Worm (Caenorhabditis elegans) whole organism, L4 larva: ENCODE results near the gene copb-2.
A peak's percentile ranks its signal among the peaks of the same experiment; 100 is the strongest.

Experiments used
- F10B5.3 ChIP-seq: sonication (generic microtip); optimal IDR thresholded peaks from 2 replicates; lab custom pipeline; 2016; ENCODE audit warnings: mild to moderate bottlenecking, missing genetic modification characterization, missing compliant biosample characterization
- F26F4.8 ChIP-seq: fragments of 200-800 bp; sonication (Bioruptor generic); conservative IDR thresholded peaks from 2 replicates; pipeline ENCODE4 v1.3.6; 2022; ENCODE audit warnings: missing genetic modification characterization, missing compliant biosample characterization
- R02D3.7 ChIP-seq: fragments of 150-350 bp; sonication (generic microtip); optimal IDR thresholded peaks from 3 replicates; lab custom pipeline; 2014; ENCODE audit warnings: missing biosample characterization, missing genetic modification characterization
- T20F7.1 ChIP-seq: fragments of 200-800 bp; sonication (Bioruptor generic); optimal IDR thresholded peaks from 2 replicates; lab custom pipeline; 2018; ENCODE audit warnings: mild to moderate bottlenecking, missing genetic modification characterization, missing compliant biosample characterization
- Y5F2A.4 ChIP-seq: fragments of 200-800 bp; sonication (Bioruptor generic); optimal IDR thresholded peaks from 2 replicates; lab custom pipeline; 2018; ENCODE audit warnings: mild to moderate bottlenecking, missing genetic modification characterization, missing compliant biosample characterization
- Y75B8A.6 ChIP-seq: fragments of 200-800 bp; sonication (Bioruptor generic); IDR thresholded peaks from 2 replicates; pipeline ENCODE4 v1.3.6; 2022; ENCODE audit warnings: missing genetic modification reagents, missing genetic modification characterization, missing compliant biosample characterization
- ZK337.2 ChIP-seq: fragments of 200-800 bp; sonication (Bioruptor generic); IDR thresholded peaks from 2 replicates; pipeline ENCODE4 v1.3.6; 2022; ENCODE audit warnings: missing genetic modification reagents, missing genetic modification characterization, missing compliant biosample characterization
- ZK546.5 ChIP-seq, 2 experiments: sonication (generic microtip); optimal IDR thresholded peaks; 2 replicates each; lab custom pipeline; 2017; ENCODE audit warnings: missing biosample characterization in 2 of 2, missing genetic modification characterization in 2 of 2
- aha-1 ChIP-seq: fragments of 150-350 bp; peaks from one replicate; lab custom pipeline; 2014; ENCODE audit warnings: missing biosample characterization, missing genetic modification characterization
- arid-1 ChIP-seq: fragments of 200-800 bp; sonication (Bioruptor generic); conservative IDR thresholded peaks from 2 replicates; pipeline ENCODE4 v1.3.6; 2022; ENCODE audit warnings: missing genetic modification reagents, missing genetic modification characterization, missing compliant biosample characterization
- attf-4 ChIP-seq: sonication (generic microtip); optimal IDR thresholded peaks from 3 replicates; lab custom pipeline; 2017; ENCODE audit warnings: missing biosample characterization, missing genetic modification characterization
- ceh-32 ChIP-seq: sonication (generic microtip); optimal IDR thresholded peaks from 2 replicates; lab custom pipeline; 2016; ENCODE audit warnings: mild to moderate bottlenecking, missing genetic modification characterization, missing compliant biosample characterization; ENCODE audit not compliant: poor library complexity
- ceh-44 ChIP-seq: fragments of 200-800 bp; sonication (Bioruptor generic); IDR thresholded peaks from 2 replicates; pipeline ENCODE4 v1.3.6; 2022; ENCODE audit warnings: missing genetic modification reagents, missing genetic modification characterization, missing compliant biosample characterization
- daf-12 ChIP-seq: fragments of 150-350 bp; optimal IDR thresholded peaks from 2 replicates; lab custom pipeline; 2014; ENCODE audit warnings: missing biosample characterization, missing genetic modification reagents, missing genetic modification characterization
- daf-16 ChIP-seq, 3 experiments: sonication (generic microtip); optimal IDR thresholded peaks; 2 replicates each; lab custom pipeline; 2016 to 2017; ENCODE audit warnings: missing genetic modification characterization in 3 of 3, missing genetic modification reagents in 3 of 3, mild to moderate bottlenecking in 2 of 3, missing compliant biosample characterization in 2 of 3, missing biosample characterization in 1 of 3, moderate library complexity in 1 of 3
- daf-19 ChIP-seq: fragments of 200-800 bp; sonication (Bioruptor generic); conservative IDR thresholded peaks from 2 replicates; pipeline ENCODE4 v1.3.6; 2022; ENCODE audit warnings: missing genetic modification characterization, missing compliant biosample characterization
- dpl-1 ChIP-seq: fragments of 150-350 bp; optimal IDR thresholded peaks from 2 replicates; lab custom pipeline; 2014; ENCODE audit warnings: missing biosample characterization, missing genetic modification reagents, missing genetic modification characterization
- duxl-1 ChIP-seq: sonication (generic microtip); optimal IDR thresholded peaks from 2 replicates; lab custom pipeline; 2016; ENCODE audit warnings: mild to moderate bottlenecking, missing genetic modification characterization, moderate library complexity, missing compliant biosample characterization; ENCODE audit not compliant: poor library complexity
- egl-27 ChIP-seq: sonication (generic microtip); optimal IDR thresholded peaks from 3 replicates; lab custom pipeline; 2017; ENCODE audit warnings: missing biosample characterization, missing genetic modification reagents, missing genetic modification characterization
- egl-43 ChIP-seq: fragments of 200-800 bp; sonication (Bioruptor generic); IDR thresholded peaks from 2 replicates; pipeline ENCODE4 v1.3.6; 2022; ENCODE audit warnings: missing genetic modification reagents, missing genetic modification characterization, missing compliant biosample characterization
- fkh-10 ChIP-seq: fragments of 150-350 bp; optimal IDR thresholded peaks from 2 replicates; lab custom pipeline; 2014; ENCODE audit warnings: missing biosample characterization, missing genetic modification reagents, missing genetic modification characterization
- gei-8 ChIP-seq: fragments of 200-800 bp; sonication (Bioruptor generic); optimal IDR thresholded peaks from 2 replicates; lab custom pipeline; 2018; ENCODE audit warnings: mild to moderate bottlenecking, missing genetic modification characterization, missing compliant biosample characterization
- lin-1 ChIP-seq: fragments of 200-800 bp; sonication (Bioruptor generic); IDR thresholded peaks from 2 replicates; pipeline ENCODE4 v1.3.6; 2022; ENCODE audit warnings: missing genetic modification reagents, missing genetic modification characterization, missing compliant biosample characterization
- lin-29 ChIP-seq: fragments of 200-800 bp; sonication (Bioruptor generic); IDR thresholded peaks from 2 replicates; pipeline ENCODE4 v1.3.6; 2022; ENCODE audit warnings: missing genetic modification reagents, missing genetic modification characterization, missing compliant biosample characterization
- lin-38 ChIP-seq: fragments of 200-800 bp; sonication (Bioruptor generic); IDR thresholded peaks from 2 replicates; pipeline ENCODE4 v1.3.6; 2022; ENCODE audit warnings: missing genetic modification reagents, missing genetic modification characterization, missing compliant biosample characterization
- lin-39 ChIP-seq: fragments of 150-350 bp; optimal IDR thresholded peaks from 2 replicates; lab custom pipeline; 2014; ENCODE audit warnings: missing biosample characterization, missing genetic modification reagents, missing genetic modification characterization
- lir-3 ChIP-seq: sonication (generic microtip); optimal IDR thresholded peaks from 2 replicates; lab custom pipeline; 2016; ENCODE audit warnings: mild to moderate bottlenecking, missing genetic modification characterization, missing compliant biosample characterization
- madf-9 ChIP-seq: fragments of 200-800 bp; sonication (Bioruptor generic); conservative IDR thresholded peaks from 2 replicates; pipeline ENCODE4 v1.3.6; 2022; ENCODE audit warnings: missing genetic modification reagents, missing genetic modification characterization, missing compliant biosample characterization
- mes-2 ChIP-seq: sonication (generic microtip); optimal IDR thresholded peaks from 2 replicates; lab custom pipeline; 2016; ENCODE audit warnings: missing genotype, mild to moderate bottlenecking, missing genetic modification characterization, missing compliant biosample characterization; ENCODE audit not compliant: poor library complexity, severe bottlenecking
- mxl-2 ChIP-seq: fragments of 200-800 bp; sonication (Bioruptor generic); conservative IDR thresholded peaks from 2 replicates; pipeline ENCODE4 v1.3.6; 2022; ENCODE audit warnings: missing genetic modification reagents, missing genetic modification characterization, missing compliant biosample characterization
- nhr-11 ChIP-seq: fragments of 150-350 bp; optimal IDR thresholded peaks from 2 replicates; lab custom pipeline; 2014; ENCODE audit warnings: missing biosample characterization, missing genetic modification characterization
- nhr-111 ChIP-seq: fragments of 200-800 bp; sonication (Bioruptor generic); optimal IDR thresholded peaks from 2 replicates; lab custom pipeline; 2018; ENCODE audit warnings: mild to moderate bottlenecking, missing genetic modification characterization, missing compliant biosample characterization
- nhr-237 ChIP-seq: sonication (generic microtip); optimal IDR thresholded peaks from 2 replicates; lab custom pipeline; 2017; ENCODE audit warnings: missing biosample characterization, missing genetic modification characterization
- nhr-42 ChIP-seq: fragments of 200-800 bp; sonication (Bioruptor generic); IDR thresholded peaks from 2 replicates; pipeline ENCODE4 v1.3.6; 2022; ENCODE audit warnings: missing genetic modification characterization, missing compliant biosample characterization
- nhr-48 ChIP-seq: sonication (generic microtip); optimal IDR thresholded peaks from 2 replicates; lab custom pipeline; 2016; ENCODE audit warnings: mild to moderate bottlenecking, missing genetic modification characterization, missing compliant biosample characterization
- nhr-6 ChIP-seq: fragments of 150-350 bp; optimal IDR thresholded peaks from 2 replicates; lab custom pipeline; 2014; ENCODE audit warnings: missing biosample characterization, missing genetic modification characterization
- pha-4 ChIP-seq, 2 experiments: fragments of 150-350 bp in 1 of 2; fragments of 200-800 bp in 1 of 2; sonication (Bioruptor generic) in 1 of 2; IDR thresholded peaks in 1 of 2; optimal IDR thresholded peaks in 1 of 2; 2 replicates each; pipeline versions ENCODE4 v1.3.6 to Lab custom; 2014 to 2022; ENCODE audit warnings: missing genetic modification characterization in 2 of 2, missing genetic modification reagents in 2 of 2, missing biosample characterization in 1 of 2, missing compliant biosample characterization in 1 of 2
- set-16 ChIP-seq: fragments of 200-800 bp; sonication (Bioruptor generic); IDR thresholded peaks from 2 replicates; pipeline ENCODE4 v1.3.6; 2022; ENCODE audit warnings: missing genetic modification reagents, missing genetic modification characterization, missing compliant biosample characterization
- snpc-1.2 ChIP-seq: fragments of 200-800 bp; sonication (Bioruptor generic); IDR thresholded peaks from 2 replicates; pipeline ENCODE4 v1.3.6; 2022; ENCODE audit warnings: missing genetic modification reagents, missing genetic modification characterization, missing compliant biosample characterization
- tra-1 ChIP-seq: fragments of 200-800 bp; sonication (Bioruptor generic); IDR thresholded peaks from 2 replicates; pipeline ENCODE4 v1.3.6; 2022; ENCODE audit warnings: missing genetic modification reagents, missing genetic modification characterization, missing compliant biosample characterization
- unc-130 ChIP-seq: sonication (generic microtip); optimal IDR thresholded peaks from 2 replicates; lab custom pipeline; 2016; ENCODE audit warnings: missing genetic modification reagents, missing genetic modification characterization, missing compliant biosample characterization
- unc-62 ChIP-seq, 3 experiments: fragments of 150-350 bp in 1 of 3; sonication (generic microtip); optimal IDR thresholded peaks in 2 of 3; peaks in 1 of 3; 1 replicate in 1 of 3; 2 replicates in 2 of 3; lab custom pipeline; 2014 to 2017; ENCODE audit warnings: missing biosample characterization in 3 of 3, missing genetic modification characterization in 3 of 3, missing genetic modification reagents in 3 of 3, missing genotype in 1 of 3
- zfp-2 ChIP-seq: sonication (generic microtip); optimal IDR thresholded peaks from 2 replicates; lab custom pipeline; 2016; ENCODE audit warnings: mild to moderate bottlenecking, missing genetic modification characterization, missing compliant biosample characterization
- zip-2 ChIP-seq: fragments of 150-350 bp; optimal IDR thresholded peaks from 2 replicates; lab custom pipeline; 2014; ENCODE audit warnings: missing biosample characterization, missing genetic modification characterization

Gene copb-2

ce11 chrIV:9469293-9469692 is 9.8 kb downstream of the copb-2 start (continued):
- no peak for TF ChIP-seq ceh-32 (tag; lab: Kevin White, UChicago)
- TF ChIP-seq nhr-111 (GFP tag; lab: Kevin White, UChicago): no peak
- no peak for TF ChIP-seq unc-62 (GFP tag; optimal IDR thresholded peaks at IDR 0.05 in 1 of 2; lab: Kevin White, UChicago)
- no peak for TF ChIP-seq unc-62 (tag; optimal IDR thresholded peaks at IDR 0.05; lab: Kevin White, UChicago)
- no peak for TF ChIP-seq mes-2 (tag; lab: Kevin White, UChicago)
- TF ChIP-seq lin-39 (tag; lab: Kevin White, UChicago): no peak

ce11 chrIV:9477135-9477928 is 17.8 kb downstream of the copb-2 start, which contains the start of gene wrt-3:
wrt-3 (minus strand) TSS chrIV:9477456.
- TF ChIP-seq nhr-48 (tag; lab: Kevin White, UChicago) (peak; percentile 76), F26F4.8 (GFP tag; lab: Robert Waterston, UW) (peak; percentile 93), duxl-1 (tag; lab: Kevin White, UChicago) (peak; percentile 91), gei-8 (GFP tag; lab: Kevin White, UChicago) (peak; percentile 90), aha-1 (tag; lab: Kevin White, UChicago) (peak; percentile 86), pha-4 (GFP tag; IDR thresholded peaks at IDR 0.05; lab: Robert Waterston, UW) (peak; percentile 91), pha-4 (tag; optimal IDR thresholded peaks at IDR 0.05; lab: Kevin White, UChicago) (no peak), ZK546.5 (tag; optimal IDR thresholded peaks at IDR 0.05; lab: Kevin White, UChicago) (no peak), egl-43 (GFP tag; lab: Robert Waterston, UW) (no peak), daf-12 (no peak), F10B5.3 (tag; lab: Kevin White, UChicago) (peak; percentile 64), unc-62 (GFP tag; optimal IDR thresholded peaks at IDR 0.05 in 1 of 2; lab: Kevin White, UChicago) (peak in 1 of 2 experiments; percentile 82), unc-62 (tag; optimal IDR thresholded peaks at IDR 0.05; lab: Kevin White, UChicago) (no peak), mxl-2 (GFP tag; lab: Robert Waterston, UW) (0 out of 2 replicates have a peak, but pooled peaks have one; percentile 20), ZK337.2 (GFP tag; lab: Robert Waterston, UW) (peak; percentile 72), daf-19 (GFP tag; lab: Robert Waterston, UW) (peak; percentile 90), nhr-42 (GFP tag; lab: Robert Waterston, UW) (peak; percentile 86), nhr-237 (tag; lab: Kevin White, UChicago) (no peak), lin-29 (peak; percentile 49; the same call in 1 of the 2 replicates), Y75B8A.6 (GFP tag; lab: Robert Waterston, UW) (no peak; the same call in 1 of the 2 replicates), arid-1 (GFP tag; lab: Robert Waterston, UW) (peak; percentile 93), fkh-10 (no peak), nhr-11 (tag; lab: Kevin White, UChicago) (no peak), snpc-1.2 (GFP tag; lab: Robert Waterston, UW) (peak; percentile 96), Y5F2A.4 (GFP tag; lab: Kevin White, UChicago) (peak; percentile 89), lin-1 (GFP tag; lab: Robert Waterston, UW) (no peak; the same call in none of the 2 replicates), ceh-44 (GFP tag; lab: Robert Waterston, UW) (peak; percentile 88; the same call in 1 of the 2 replicates), madf-9 (GFP tag; lab: Robert Waterston, UW) (peak; percentile 82), nhr-6 (tag; lab: Kevin White, UChicago) (peak; percentile 32), dpl-1 (GFP tag; lab: Kevin White, UChicago) (no peak), tra-1 (GFP tag; lab: Robert Waterston, UW) (peak; percentile 79), set-16 (no peak), attf-4 (tag; lab: Kevin White, UChicago) (peak; percentile 58), zfp-2 (tag; lab: Kevin White, UChicago) (peak; percentile 46), T20F7.1 (GFP tag; lab: Kevin White, UChicago) (peak; percentile 68), lin-38 (no peak), egl-27 (tag; lab: Kevin White, UChicago) (no peak), daf-16 (GFP tag; optimal IDR thresholded peaks at IDR 0.05; lab: Kevin White, UChicago) (peak; percentile 71 to 95), daf-16 (tag; optimal IDR thresholded peaks at IDR 0.05; lab: Kevin White, UChicago) (no peak), R02D3.7 (tag; lab: Kevin White, UChicago) (peak; percentile 40), ceh-32 (tag; lab: Kevin White, UChicago) (peak; percentile 1), unc-130 (GFP tag; lab: Kevin White, UChicago) (peak; percentile 67), mes-2 (tag; lab: Kevin White, UChicago) (no peak), lir-3 (tag; lab: Kevin White, UChicago) (peak; percentile 80), zip-2 (tag; lab: Kevin White, UChicago) (no peak)
